Worm (Caenorhabditis elegans) whole organism, late embryonic: ENCODE results near the gene B0391.14.

Experiments used
- Y22D7AL.16 ChIP-seq: sonication (generic microtip); optimal IDR thresholded peaks from 2 replicates; lab custom pipeline; 2016; ENCODE audit warnings: missing genetic modification characterization, missing compliant biosample characterization
- eyg-1 ChIP-seq: sonication (generic microtip); optimal IDR thresholded peaks from 2 replicates; lab custom pipeline; 2016; ENCODE audit warnings: missing genotype, missing genetic modification characterization, missing compliant biosample characterization
- hlh-30 ChIP-seq: sonication (generic microtip); optimal IDR thresholded peaks from 2 replicates; lab custom pipeline; 2017; ENCODE audit warnings: antibody characterized with exemption, missing genetic modification characterization, missing compliant biosample characterization; ENCODE audit not compliant: insufficient read depth
- mec-3 ChIP-seq: sonication (generic microtip); optimal IDR thresholded peaks from 2 replicates; lab custom pipeline; 2016; ENCODE audit warnings: borderline replicate concordance, missing genetic modification characterization, missing compliant biosample characterization
- nhr-11 ChIP-seq: fragments of 150-350 bp; optimal IDR thresholded peaks from 2 replicates; lab custom pipeline; 2014; ENCODE audit warnings: missing biosample characterization, missing genetic modification characterization
- nhr-232 ChIP-seq: sonication (generic microtip); optimal IDR thresholded peaks from 2 replicates; lab custom pipeline; 2016; ENCODE audit warnings: missing genetic modification characterization, missing compliant biosample characterization
- pha-4 ChIP-seq: fragments of 150-350 bp; optimal IDR thresholded peaks from 2 replicates; lab custom pipeline; 2018; ENCODE audit warnings: missing biosample characterization, missing genetic modification reagents, missing genetic modification characterization
- sox-2 ChIP-seq: fragments of 200-800 bp; sonication (Bioruptor generic); IDR thresholded peaks from 2 replicates; pipeline ENCODE4 v1.3.6; 2022; ENCODE audit warnings: missing genetic modification reagents, missing genetic modification characterization, missing compliant biosample characterization
- tbx-2 ChIP-seq: sonication (generic microtip); optimal IDR thresholded peaks from 2 replicates; lab custom pipeline; 2016; ENCODE audit warnings: missing genetic modification characterization, missing compliant biosample characterization
- unc-55 ChIP-seq: sonication (generic microtip); optimal IDR thresholded peaks from 2 replicates; lab custom pipeline; 2017; ENCODE audit warnings: missing biosample characterization, missing genetic modification reagents, missing genetic modification characterization

DNA sequence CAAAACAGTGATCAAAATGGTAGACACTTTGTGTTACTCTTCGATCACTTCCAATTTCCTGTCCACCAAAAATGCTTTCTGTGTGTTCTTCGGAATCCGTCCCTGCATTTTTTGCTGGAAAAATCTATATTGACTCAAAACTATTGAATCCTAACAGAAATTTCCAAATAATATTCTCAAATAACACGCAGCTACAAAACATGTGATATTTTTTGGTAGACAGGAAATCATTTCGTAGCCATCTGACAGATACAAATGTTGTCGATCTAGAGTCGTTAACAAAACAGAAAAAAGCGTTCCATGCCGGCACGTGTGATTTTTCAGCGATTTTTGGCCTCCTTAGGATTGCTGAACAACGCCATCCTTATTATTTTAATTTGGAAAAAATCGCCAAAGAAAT lies 13.2 kb upstream of the B0391.14 start, which contains the start of gene str-263:
- TF ChIP-seq nhr-232 (tag; lab: Kevin White, UChicago): no peak
- no peak for TF ChIP-seq sox-2 (GFP tag; lab: Robert Waterston, UW)
- TF ChIP-seq unc-55 (GFP tag; lab: Kevin White, UChicago): no peak
- no peak for TF ChIP-seq nhr-11 (tag; lab: Kevin White, UChicago)
- TF ChIP-seq eyg-1: no peak
- no peak for TF ChIP-seq pha-4
- no peak for TF ChIP-seq mec-3 (tag; lab: Kevin White, UChicago)
- no peak for TF ChIP-seq tbx-2 (tag; lab: Kevin White, UChicago)
- TF ChIP-seq Y22D7AL.16 (tag; lab: Kevin White, UChicago): no peak
- TF ChIP-seq hlh-30 (tag; lab: Kevin White, UChicago): no peak
